Worm (Caenorhabditis elegans) whole organism, L4 larva: ENCODE measurements around the gene F48G7.12.

Experiments
- D1046.2 ChIP-seq: fragments of 200-800 bp; sonication (Bioruptor generic); IDR thresholded peaks from 2 replicates; pipeline ENCODE4 v1.3.6; 2022; ENCODE audit warnings: missing genetic modification characterization, missing compliant biosample characterization
- F26F4.8 ChIP-seq: fragments of 200-800 bp; sonication (Bioruptor generic); conservative IDR thresholded peaks from 2 replicates; pipeline ENCODE4 v1.3.6; 2022; ENCODE audit warnings: missing genetic modification characterization, missing compliant biosample characterization
- F37D6.2 ChIP-seq: sonication (generic microtip); optimal IDR thresholded peaks from 2 replicates; lab custom pipeline; 2016; ENCODE audit warnings: mild to moderate bottlenecking, missing genetic modification characterization, missing compliant biosample characterization
- F44E2.7 ChIP-seq: fragments of 200-800 bp; sonication (Bioruptor generic); IDR thresholded peaks from 2 replicates; pipeline ENCODE4 v2.1.2; 2022; ENCODE audit warnings: missing genetic modification characterization, missing compliant biosample characterization
- Y48G9A.11 ChIP-seq: fragments of 200-800 bp; sonication (Bioruptor generic); IDR thresholded peaks from 2 replicates; pipeline ENCODE4 v1.3.6; 2022; ENCODE audit warnings: missing genetic modification reagents, missing genetic modification characterization, missing compliant biosample characterization
- Y75B8A.6 ChIP-seq: fragments of 200-800 bp; sonication (Bioruptor generic); IDR thresholded peaks from 2 replicates; pipeline ENCODE4 v1.3.6; 2022; ENCODE audit warnings: missing genetic modification reagents, missing genetic modification characterization, missing compliant biosample characterization
- ZK337.2 ChIP-seq: fragments of 200-800 bp; sonication (Bioruptor generic); IDR thresholded peaks from 2 replicates; pipeline ENCODE4 v1.3.6; 2022; ENCODE audit warnings: missing genetic modification reagents, missing genetic modification characterization, missing compliant biosample characterization
- attf-4 ChIP-seq: sonication (generic microtip); optimal IDR thresholded peaks from 3 replicates; lab custom pipeline; 2017; ENCODE audit warnings: missing biosample characterization, missing genetic modification characterization
- daf-12 ChIP-seq: fragments of 150-350 bp; optimal IDR thresholded peaks from 2 replicates; lab custom pipeline; 2014; ENCODE audit warnings: missing biosample characterization, missing genetic modification reagents, missing genetic modification characterization
- daf-16 ChIP-seq, 3 experiments: sonication (generic microtip); optimal IDR thresholded peaks; 2 replicates each; lab custom pipeline; 2016 to 2017; ENCODE audit warnings: missing genetic modification characterization in 3 of 3, missing genetic modification reagents in 3 of 3, mild to moderate bottlenecking in 2 of 3, missing compliant biosample characterization in 2 of 3, missing biosample characterization in 1 of 3, moderate library complexity in 1 of 3
- daf-8 ChIP-seq: fragments of 200-800 bp; sonication (Bioruptor generic); IDR thresholded peaks from 2 replicates; pipeline ENCODE4 v1.3.6; 2022; ENCODE audit warnings: missing genetic modification characterization, missing compliant biosample characterization
- dmd-9 ChIP-seq: fragments of 200-800 bp; sonication (Bioruptor generic); IDR thresholded peaks from 2 replicates; pipeline ENCODE4 v1.3.6; 2022; ENCODE audit warnings: missing genetic modification reagents, missing genetic modification characterization, missing compliant biosample characterization
- dpl-1 ChIP-seq: fragments of 150-350 bp; optimal IDR thresholded peaks from 2 replicates; lab custom pipeline; 2014; ENCODE audit warnings: missing biosample characterization, missing genetic modification reagents, missing genetic modification characterization
- dve-1 ChIP-seq: sonication (generic microtip); optimal IDR thresholded peaks from 2 replicates; lab custom pipeline; 2017; ENCODE audit warnings: antibody characterized with exemption, mild to moderate bottlenecking, missing genetic modification characterization, missing compliant biosample characterization; ENCODE audit not compliant: insufficient read depth
- egl-43 ChIP-seq: fragments of 200-800 bp; sonication (Bioruptor generic); IDR thresholded peaks from 2 replicates; pipeline ENCODE4 v1.3.6; 2022; ENCODE audit warnings: missing genetic modification reagents, missing genetic modification characterization, missing compliant biosample characterization
- fos-1 ChIP-seq: fragments of 150-350 bp; optimal IDR thresholded peaks from 2 replicates; lab custom pipeline; 2014; ENCODE audit warnings: missing biosample characterization, missing genetic modification characterization
- hif-1 ChIP-seq, 2 experiments: sonication (generic microtip); optimal IDR thresholded peaks; 2 replicates each; lab custom pipeline; 2016 to 2017; ENCODE audit warnings: missing compliant biosample characterization in 2 of 2, missing genetic modification characterization in 2 of 2, missing genetic modification reagents in 2 of 2, missing genotype in 2 of 2, mild to moderate bottlenecking in 1 of 2
- hlh-30 ChIP-seq: sonication (generic microtip); optimal IDR thresholded peaks from 2 replicates; lab custom pipeline; 2017; ENCODE audit warnings: antibody characterized with exemption, mild to moderate bottlenecking, missing genetic modification characterization, missing compliant biosample characterization; ENCODE audit not compliant: insufficient read depth
- hmg-1.1 ChIP-seq: fragments of 200-800 bp; sonication (Bioruptor generic); IDR thresholded peaks from 2 replicates; pipeline ENCODE4 v1.3.6; 2022; ENCODE audit warnings: missing genetic modification reagents, missing genetic modification characterization, missing compliant biosample characterization
- lin-13 ChIP-seq: fragments of 150-350 bp; optimal IDR thresholded peaks from 2 replicates; lab custom pipeline; 2014; ENCODE audit warnings: missing biosample characterization, missing genetic modification reagents, missing genetic modification characterization
- lin-15B ChIP-seq: fragments of 150-350 bp; sonication (generic microtip); optimal IDR thresholded peaks from 3 replicates; lab custom pipeline; 2014; ENCODE audit warnings: missing biosample characterization, missing genetic modification characterization
- lin-38 ChIP-seq: fragments of 200-800 bp; sonication (Bioruptor generic); IDR thresholded peaks from 2 replicates; pipeline ENCODE4 v1.3.6; 2022; ENCODE audit warnings: missing genetic modification reagents, missing genetic modification characterization, missing compliant biosample characterization
- mdt-29 ChIP-seq: fragments of 200-800 bp; sonication (Bioruptor generic); IDR thresholded peaks from 2 replicates; pipeline ENCODE4 v1.3.6; 2022; ENCODE audit warnings: missing genetic modification reagents, missing genetic modification characterization, missing compliant biosample characterization
- nhr-10 ChIP-seq: fragments of 150-350 bp; optimal IDR thresholded peaks from 2 replicates; lab custom pipeline; 2014; ENCODE audit warnings: missing biosample characterization, missing genetic modification characterization
- nhr-11 ChIP-seq: fragments of 150-350 bp; optimal IDR thresholded peaks from 2 replicates; lab custom pipeline; 2014; ENCODE audit warnings: missing biosample characterization, missing genetic modification characterization
- nhr-25 ChIP-seq: sonication (generic microtip); optimal IDR thresholded peaks from 2 replicates; lab custom pipeline; 2017; ENCODE audit warnings: missing genetic modification characterization, mild to moderate bottlenecking, missing compliant biosample characterization, antibody characterized with exemption, moderate library complexity, borderline replicate concordance; ENCODE audit not compliant: insufficient read depth
- nhr-28 ChIP-seq: fragments of 150-350 bp; optimal IDR thresholded peaks from 2 replicates; lab custom pipeline; 2014; ENCODE audit warnings: missing biosample characterization, missing genetic modification characterization
- nhr-6 ChIP-seq: fragments of 150-350 bp; optimal IDR thresholded peaks from 2 replicates; lab custom pipeline; 2014; ENCODE audit warnings: missing biosample characterization, missing genetic modification characterization
- nhr-76 ChIP-seq: fragments of 150-350 bp; optimal IDR thresholded peaks from 2 replicates; lab custom pipeline; 2014; ENCODE audit warnings: missing biosample characterization, missing genetic modification characterization
- pha-4 ChIP-seq, 2 experiments: fragments of 150-350 bp in 1 of 2; fragments of 200-800 bp in 1 of 2; sonication (Bioruptor generic) in 1 of 2; IDR thresholded peaks in 1 of 2; optimal IDR thresholded peaks in 1 of 2; 2 replicates each; pipeline versions ENCODE4 v1.3.6 to Lab custom; 2014 to 2022; ENCODE audit warnings: missing genetic modification characterization in 2 of 2, missing genetic modification reagents in 2 of 2, missing biosample characterization in 1 of 2, missing compliant biosample characterization in 1 of 2
- saeg-2 ChIP-seq: fragments of 200-800 bp; sonication (Bioruptor generic); IDR thresholded peaks from 2 replicates; pipeline ENCODE4 v1.3.6; 2022; ENCODE audit warnings: missing genetic modification reagents, missing genetic modification characterization, missing compliant biosample characterization
- vab-7 ChIP-seq: fragments of 200-800 bp; sonication (Bioruptor generic); IDR thresholded peaks from 2 replicates; pipeline ENCODE4 v1.3.6; 2022; ENCODE audit warnings: missing genetic modification reagents, missing genetic modification characterization, missing compliant biosample characterization
- zag-1 ChIP-seq: fragments of 150-350 bp; optimal IDR thresholded peaks from 2 replicates; lab custom pipeline; 2014; ENCODE audit warnings: missing biosample characterization, missing genetic modification characterization
- zfp-2 ChIP-seq: sonication (generic microtip); optimal IDR thresholded peaks from 2 replicates; lab custom pipeline; 2016; ENCODE audit warnings: mild to moderate bottlenecking, missing genetic modification characterization, missing compliant biosample characterization

Gene F48G7.12

DNA sequence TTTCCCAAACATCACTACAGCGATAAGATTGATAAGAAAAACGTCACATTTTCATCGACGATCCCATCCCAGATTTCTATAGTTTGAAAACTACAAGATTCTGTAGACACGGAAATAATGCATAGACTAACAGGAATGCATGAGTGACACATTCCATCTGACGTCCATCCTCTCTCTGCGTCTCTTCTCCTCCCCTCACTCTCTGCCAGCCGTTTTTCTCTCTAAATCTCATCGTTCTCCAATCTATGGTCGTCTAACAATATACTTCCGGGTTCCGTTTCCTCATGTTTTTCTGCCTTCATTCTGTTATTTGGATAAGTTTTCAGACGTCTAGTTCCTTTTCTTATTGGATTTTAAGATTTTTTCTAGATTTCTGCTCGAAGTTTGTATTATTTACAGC lies 27.0 kb downstream of the F48G7.12 start, which contains the start of gene F48G7.4 (continued):
- TF ChIP-seq nhr-11 = peak; percentile 18
- peak in 1 of 2 experiments; percentile 26 for TF ChIP-seq hif-1 (tag; optimal IDR thresholded peaks at IDR 0.05; lab: Kevin White, UChicago)
- no peak for TF ChIP-seq nhr-10 (tag; lab: Kevin White, UChicago)
- no peak for TF ChIP-seq dmd-9 (GFP tag; lab: Robert Waterston, UW)
- no peak for TF ChIP-seq egl-43
- TF ChIP-seq Y48G9A.11 (GFP tag; lab: Robert Waterston, UW) = no peak
- TF ChIP-seq fos-1 = no peak
- no peak for TF ChIP-seq zfp-2 (tag; lab: Kevin White, UChicago)
- TF ChIP-seq ZK337.2 (GFP tag; lab: Robert Waterston, UW) = no peak
- no peak for TF ChIP-seq lin-15B (tag; lab: Kevin White, UChicago)
- peak; percentile 56; the same call in 1 of the 2 replicates for TF ChIP-seq hmg-1.1 (GFP tag; lab: Robert Waterston, UW)
- no peak for TF ChIP-seq F44E2.7 (GFP tag; lab: Robert Waterston, UW)
- TF ChIP-seq mdt-29 (GFP tag; lab: Robert Waterston, UW) = no peak

DNA sequence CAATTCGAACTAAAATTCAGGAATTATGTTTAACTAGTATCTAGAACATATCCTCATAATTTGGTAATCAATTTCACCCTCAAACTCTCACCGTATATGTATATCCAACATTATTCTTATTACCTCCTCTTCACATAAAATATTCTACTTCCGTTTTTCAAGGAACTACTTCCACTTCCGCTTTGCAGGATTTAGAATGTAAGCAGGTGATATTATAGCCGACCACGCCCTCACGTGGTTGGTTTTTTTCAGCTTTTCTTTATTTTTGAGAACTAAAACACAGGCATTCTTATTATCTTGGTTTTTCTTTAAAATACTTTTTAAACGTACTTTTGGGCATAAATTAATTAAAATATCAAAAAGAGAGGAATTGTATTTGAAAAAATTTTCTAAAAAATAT lies 28.1 kb downstream of the F48G7.12 start:
- TF ChIP-seq nhr-76 = no peak
- peak; percentile 12 for TF ChIP-seq nhr-11

DNA sequence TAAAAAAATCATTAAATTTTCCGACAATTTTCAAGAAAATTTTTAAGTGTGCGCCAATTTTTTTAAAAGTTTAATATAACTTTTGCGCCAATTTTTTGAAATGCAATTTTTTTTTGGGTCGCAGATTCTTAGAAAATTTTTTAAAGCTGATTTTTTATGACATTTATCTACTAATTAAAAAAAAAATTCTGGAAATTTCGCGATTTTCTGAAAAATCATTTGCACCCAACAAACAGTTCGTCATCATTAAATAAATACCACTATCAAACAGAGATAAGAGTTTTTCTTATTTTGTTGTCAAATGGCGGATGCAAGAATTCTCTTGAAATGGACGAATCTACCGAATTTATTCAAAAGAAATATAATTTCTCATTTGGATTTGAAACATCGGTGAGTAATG lies 30.8 kb downstream of the F48G7.12 start, which contains the start of gene F48G7.13:
Gene F48G7.13 (plus strand): TSS at position 301 of the 400 bp plus-strand sequence.
- TF ChIP-seq daf-16 (GFP tag; optimal IDR thresholded peaks at IDR 0.05; lab: Kevin White, UChicago) = no peak
- peak; percentile 55 for TF ChIP-seq daf-16 (tag; optimal IDR thresholded peaks at IDR 0.05; lab: Kevin White, UChicago)
- no peak for TF ChIP-seq daf-8 (GFP tag; lab: Robert Waterston, UW)
- TF ChIP-seq dve-1 (tag; lab: Kevin White, UChicago) = no peak

DNA sequence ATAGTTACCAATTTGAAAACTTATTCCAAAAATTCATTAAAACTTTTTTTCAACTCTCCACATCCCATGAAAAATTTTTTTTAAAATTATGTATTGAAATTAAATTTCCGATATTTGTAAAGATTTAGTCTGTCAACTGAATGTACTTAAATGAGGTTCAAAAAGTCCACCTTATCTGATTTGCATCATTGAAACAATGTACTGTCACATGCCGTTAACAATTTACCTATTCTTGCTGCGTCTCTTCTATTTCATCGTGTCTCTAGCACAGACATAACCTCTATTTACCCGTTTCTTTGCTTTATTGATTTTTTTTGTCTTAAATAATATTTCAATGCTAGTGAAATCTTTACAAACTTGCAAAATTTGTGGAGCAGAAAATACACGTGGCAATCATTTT lies 35.8 kb downstream of the F48G7.12 start, which contains the start of gene nhr-90:
Gene nhr-90 (plus strand): TSS at position 296 of the 400 bp plus-strand sequence.
- no peak for TF ChIP-seq attf-4 (tag; lab: Kevin White, UChicago)
- no peak for TF ChIP-seq F26F4.8
- TF ChIP-seq saeg-2 (GFP tag; lab: Robert Waterston, UW) = no peak
- no peak for TF ChIP-seq Y75B8A.6 (GFP tag; lab: Robert Waterston, UW)
- no peak for TF ChIP-seq pha-4 (GFP tag; IDR thresholded peaks at IDR 0.05; lab: Robert Waterston, UW)
- TF ChIP-seq pha-4 (tag; optimal IDR thresholded peaks at IDR 0.05; lab: Kevin White, UChicago) = no peak
- TF ChIP-seq Y48G9A.11 (GFP tag; lab: Robert Waterston, UW) = no peak
- TF ChIP-seq nhr-6 = no peak
- no peak for TF ChIP-seq vab-7
- TF ChIP-seq hlh-30 (tag; lab: Kevin White, UChicago) = peak; percentile 70
- no peak for TF ChIP-seq zag-1 (tag; lab: Kevin White, UChicago)
- TF ChIP-seq lin-13 (GFP tag; lab: Kevin White, UChicago) = no peak
- TF ChIP-seq nhr-25 (tag; lab: Kevin White, UChicago) = no peak
- no peak for TF ChIP-seq lin-38 (GFP tag; lab: Robert Waterston, UW)
- no peak for TF ChIP-seq hif-1 (tag; optimal IDR thresholded peaks at IDR 0.05; lab: Kevin White, UChicago)
- TF ChIP-seq nhr-28 (tag; lab: Kevin White, UChicago) = peak; percentile 9
- TF ChIP-seq D1046.2 (GFP tag; lab: Robert Waterston, UW) = no peak
- TF ChIP-seq daf-12 (tag; lab: Kevin White, UChicago) = no peak

DNA sequence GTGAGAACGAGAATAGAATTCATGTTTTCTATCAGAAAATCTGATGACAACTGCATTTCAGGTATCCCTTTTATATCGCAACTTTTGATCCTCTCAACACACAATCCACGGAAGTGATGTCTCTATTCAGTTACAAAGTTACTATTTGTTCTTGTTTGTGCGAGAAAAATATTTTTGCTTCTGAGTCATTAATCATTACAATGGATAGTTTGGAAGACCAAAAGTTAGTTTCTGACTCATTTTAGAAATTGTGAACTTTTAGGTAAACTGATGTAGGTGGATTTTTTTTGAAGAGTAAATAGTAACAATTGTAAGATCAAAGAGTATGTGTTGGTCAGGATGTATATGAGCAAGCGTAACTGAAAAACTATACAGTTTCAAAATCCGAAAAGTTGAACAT lies 36.4 kb downstream of the F48G7.12 start, which contains the start of gene srlf-36:
Gene srlf-36 (minus strand): TSS at position 101 of the 400 bp plus-strand sequence.
- no peak for TF ChIP-seq dpl-1
- TF ChIP-seq F37D6.2 = no peak
- TF ChIP-seq F44E2.7 (GFP tag; lab: Robert Waterston, UW) = no peak
- TF ChIP-seq egl-43 = no peak
